Fruit fly (Drosophila melanogaster) whole organism, embryonic: ENCODE measurements around the gene CG7213.

Experiments
- CG11723 ChIP-seq: fragments of 200-800 bp; sonication (Bioruptor generic); optimal IDR thresholded peaks from 2 replicates; lab custom pipeline; 2017; ENCODE audit warnings: missing biosample characterization, mild to moderate bottlenecking, missing genetic modification characterization
- CG12769 ChIP-seq: fragments of 200-800 bp; sonication (Bioruptor generic); optimal IDR thresholded peaks from 2 replicates; lab custom pipeline; 2019; ENCODE audit warnings: missing biosample characterization, mild to moderate bottlenecking, missing genetic modification characterization, moderate library complexity
- CG14965 ChIP-seq: fragments of 200-800 bp; sonication (Bioruptor generic); optimal IDR thresholded peaks from 2 replicates; lab custom pipeline; 2016; ENCODE audit warnings: missing biosample characterization, missing genetic modification characterization, borderline replicate concordance
- CG15601 ChIP-seq: fragments of 200-800 bp; sonication (Bioruptor generic); optimal IDR thresholded peaks from 3 replicates; lab custom pipeline; 2019; ENCODE audit warnings: missing biosample characterization, mild to moderate bottlenecking, missing genetic modification characterization, moderate library complexity
- Lhr ChIP-seq: fragments of 200-800 bp; sonication (Bioruptor generic); optimal IDR thresholded peaks from 3 replicates; lab custom pipeline; 2017; ENCODE audit warnings: mild to moderate bottlenecking, missing biosample characterization, missing genetic modification reagents, missing genetic modification characterization
- Opbp ChIP-seq: fragments of 200-800 bp; sonication (Bioruptor generic); IDR thresholded peaks from 3 replicates; pipeline ENCODE4 v1.3.6; 2022; ENCODE audit warnings: missing biosample characterization, missing genetic modification characterization; ENCODE audit not compliant: partially characterized antibody
- gcm ChIP-seq: fragments of 200-800 bp; sonication (Bioruptor generic); optimal IDR thresholded peaks from 2 replicates; lab custom pipeline; 2019; ENCODE audit warnings: missing biosample characterization, mild to moderate bottlenecking, missing genetic modification characterization, moderate library complexity
- tap ChIP-seq: fragments of 200-800 bp; optimal IDR thresholded peaks from 3 replicates; lab custom pipeline; 2019; ENCODE audit warnings: missing biosample characterization, mild to moderate bottlenecking, missing genetic modification characterization, moderate library complexity

- no peak for TF ChIP-seq tap (tag; lab: Kevin White, UChicago)
- TF ChIP-seq CG11723 (GFP tag; lab: Kevin White, UChicago): no peak
- no peak for TF ChIP-seq gcm (GFP tag; lab: Kevin White, UChicago)
- TF ChIP-seq CG14965: no peak
- no peak for TF ChIP-seq Lhr (GFP tag; lab: Kevin White, UChicago)
- no peak for TF ChIP-seq CG12769 (tag; lab: Kevin White, UChicago)
- no peak for TF ChIP-seq CG15601 (tag; lab: Kevin White, UChicago)
- no peak for TF ChIP-seq Opbp (GFP tag; lab: Robert Waterston, UW)
These were observed 44.9 kb upstream of the CG7213 start for dm6 chr3L:8285291-8285690.
